Fruit fly (Drosophila melanogaster): ENCODE measurements around the gene CG11178.
A peak's percentile ranks its signal among the peaks of the same experiment; 100 is the strongest.

CG11178 gene

DNA sequence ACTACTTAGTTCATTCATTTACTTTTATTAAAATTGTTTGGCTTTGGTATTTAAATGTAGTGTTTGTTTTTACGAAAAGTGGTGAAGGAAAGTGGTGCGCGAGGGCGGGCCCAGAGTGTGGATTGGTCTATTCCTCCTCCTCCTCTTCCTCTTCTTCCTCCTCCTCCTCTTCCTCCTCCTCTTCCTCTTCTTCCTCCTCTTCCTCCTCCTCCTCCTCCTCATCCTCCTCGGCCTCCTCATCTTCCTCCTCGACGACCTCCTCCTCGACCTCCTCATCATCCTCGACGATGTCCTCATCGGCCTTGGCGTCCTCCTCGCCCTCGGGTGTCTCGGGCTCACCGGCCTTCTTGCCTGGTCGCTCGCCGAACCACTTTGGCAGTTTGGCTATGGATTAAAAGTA lies 11.8 kb upstream of the CG11178 start:
- TF ChIP-seq CG33017 (tag; optimal IDR thresholded peaks at IDR 0.05) (no peak), cnc (optimal IDR thresholded peaks at IDR 0.05) (no peak), CG14711 (tag; optimal IDR thresholded peaks at IDR 0.05) (no peak), Crg-1 (GFP tag; optimal IDR thresholded peaks at IDR 0.05) (no peak), CG11617 (GFP tag; optimal IDR thresholded peaks at IDR 0.05) (no peak), toe (GFP tag; optimal IDR thresholded peaks at IDR 0.05) (no peak)

DNA sequence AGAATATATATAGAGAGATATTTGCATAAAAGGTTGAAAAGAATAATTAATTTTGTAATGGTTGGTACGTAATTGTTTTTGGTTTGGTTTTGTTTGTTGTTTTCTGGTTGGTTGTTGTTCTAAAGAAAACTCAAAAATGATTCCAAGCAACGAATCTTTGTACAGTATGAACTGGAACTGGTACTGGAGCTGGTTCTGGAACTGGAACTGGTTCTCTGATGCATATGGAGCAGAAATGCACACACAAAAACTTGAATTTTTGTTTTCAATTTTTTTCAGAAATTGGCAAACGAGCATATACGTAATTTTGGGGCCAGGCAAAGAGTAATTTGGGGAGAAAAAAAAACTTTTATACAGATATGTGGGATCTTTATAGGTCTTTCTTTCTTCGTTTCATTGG lies 7.7 kb upstream of the CG11178 start:
- no peak for TF ChIP-seq Mnt (GFP tag; optimal IDR thresholded peaks at IDR 0.05)
- TF ChIP-seq CG33017 (tag; optimal IDR thresholded peaks at IDR 0.05): no peak
- no peak for TF ChIP-seq toe (GFP tag; optimal IDR thresholded peaks at IDR 0.05)
- no peak for TF ChIP-seq CG5204 (GFP tag; optimal IDR thresholded peaks at IDR 0.05)
- no peak for TF ChIP-seq tj (GFP tag; optimal IDR thresholded peaks at IDR 0.05)
- TF ChIP-seq CG7101 (tag; optimal IDR thresholded peaks at IDR 0.05): no peak
- no peak for TF ChIP-seq Clk (GFP tag; optimal IDR thresholded peaks at IDR 0.05)
- no peak for TF ChIP-seq bab1 (GFP tag; optimal IDR thresholded peaks at IDR 0.05)
- no peak for TF ChIP-seq Hr96 (GFP tag; optimal IDR thresholded peaks at IDR 0.05)
- no peak for TF ChIP-seq ovo (GFP tag; optimal IDR thresholded peaks at IDR 0.05)
- TF ChIP-seq kay (GFP tag; ENCODE audit: borderline replicate concordance): no peak
- TF ChIP-seq CG12768 (GFP tag; optimal IDR thresholded peaks at IDR 0.05): no peak
- no peak for TF ChIP-seq CG11617 (GFP tag; optimal IDR thresholded peaks at IDR 0.05)
- no peak for TF ChIP-seq CG14711 (tag; optimal IDR thresholded peaks at IDR 0.05)
- no peak for TF ChIP-seq CG7045 (GFP tag; optimal IDR thresholded peaks at IDR 0.05)
- no peak for TF ChIP-seq cnc (optimal IDR thresholded peaks at IDR 0.05)

DNA sequence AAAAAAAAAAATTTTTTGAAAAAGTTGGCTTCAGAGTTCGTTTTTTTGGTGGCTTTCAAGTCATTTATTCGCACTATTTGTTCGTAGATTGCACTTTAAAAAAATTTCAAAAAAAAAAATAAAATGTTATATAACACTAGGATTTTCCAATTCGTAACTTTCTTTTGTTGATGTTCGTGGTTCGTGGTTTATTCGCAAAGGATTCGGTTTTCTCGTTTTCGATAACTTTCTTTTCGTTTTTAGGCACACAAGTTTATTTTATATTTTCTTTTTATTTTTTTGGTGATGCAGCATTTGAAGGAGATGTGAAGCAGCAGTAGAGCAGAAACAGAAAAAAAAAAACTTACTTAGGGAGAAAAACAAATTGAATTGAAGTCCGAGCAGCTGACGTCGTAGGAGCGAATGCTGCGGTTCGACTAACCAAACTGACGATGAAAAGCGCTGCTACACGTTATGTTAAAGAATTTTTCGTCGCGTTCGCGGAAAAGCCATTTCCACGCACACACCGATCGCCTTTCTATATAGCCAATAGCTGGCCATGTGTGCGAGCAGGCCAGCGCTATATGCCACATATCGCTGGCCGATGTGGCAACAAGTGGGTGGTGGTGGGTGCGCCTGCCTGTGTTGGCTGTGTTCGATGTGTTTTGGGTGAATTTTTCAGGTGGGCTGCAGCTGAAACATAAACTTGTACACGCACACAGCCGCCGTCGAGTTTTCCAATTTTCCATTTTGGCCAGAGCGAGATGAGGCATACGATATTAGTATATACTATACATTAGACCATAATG lies 3.2 kb upstream of the CG11178 start, which contains the start of gene up:
Gene up (minus strand): TSS at position 508 of the 788 bp plus-strand sequence.
- TF ChIP-seq Mnt (GFP tag; optimal IDR thresholded peaks at IDR 0.05) (peak; percentile 5), CG1620 (GFP tag; optimal IDR thresholded peaks at IDR 0.05) (no peak), CG12768 (GFP tag; optimal IDR thresholded peaks at IDR 0.05) (no peak), kay (GFP tag; ENCODE audit: borderline replicate concordance) (peak; percentile 65), CG7101 (tag; optimal IDR thresholded peaks at IDR 0.05) (no peak), CG11617 (GFP tag; optimal IDR thresholded peaks at IDR 0.05) (no peak)

DNA sequence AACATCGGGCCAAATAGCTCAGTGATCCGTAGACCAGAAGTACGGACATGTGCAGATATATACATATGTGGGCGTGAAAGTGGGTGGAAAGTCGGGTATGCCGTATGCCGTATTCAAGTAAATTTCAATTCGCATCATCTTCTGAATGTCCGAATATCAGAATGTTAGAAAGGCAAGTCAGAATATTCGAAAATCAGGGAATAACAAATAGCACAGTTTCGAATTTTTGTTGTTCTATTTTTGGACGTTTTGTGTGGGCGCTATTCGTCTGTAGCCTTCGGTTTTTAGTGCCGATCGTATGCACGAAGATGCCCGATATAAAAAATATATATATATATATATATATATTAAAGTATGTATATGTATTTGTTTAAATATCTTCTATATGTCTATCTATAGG lies 982 bp upstream of the CG11178 start:
- TF ChIP-seq CG1620 (GFP tag; optimal IDR thresholded peaks at IDR 0.05): no peak
- no peak for TF ChIP-seq CG33017 (tag; optimal IDR thresholded peaks at IDR 0.05)

DNA sequence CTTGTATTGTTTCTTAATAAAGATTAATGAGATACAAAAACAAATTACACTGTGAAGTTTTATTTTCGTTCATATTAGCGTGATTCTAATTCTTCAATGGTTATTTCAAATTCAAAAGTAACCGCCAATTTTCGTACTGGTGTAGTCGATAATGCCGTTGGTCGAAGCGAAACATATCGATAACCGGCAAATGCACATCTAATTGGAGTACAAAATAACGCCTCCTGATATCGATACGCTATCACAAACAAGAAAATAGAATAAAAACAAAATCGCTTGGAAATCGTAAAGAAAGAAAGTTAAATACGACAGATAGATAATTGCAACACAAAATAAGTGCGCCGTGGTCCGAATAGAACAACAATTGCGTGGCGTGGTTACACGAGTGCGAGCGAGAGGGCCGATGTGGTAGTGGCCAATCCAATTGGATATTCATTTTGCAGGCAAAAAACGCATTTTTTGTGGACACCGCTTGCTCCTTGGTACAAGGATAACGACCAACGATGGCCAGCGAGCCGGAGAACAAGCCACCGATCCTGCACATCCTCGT lies 536 bp downstream of the CG11178 start:
- peak; percentile 39 for TF ChIP-seq bab1 (GFP tag; optimal IDR thresholded peaks at IDR 0.05)
- TF ChIP-seq cnc (optimal IDR thresholded peaks at IDR 0.05): no peak
- TF ChIP-seq CG7101 (tag; optimal IDR thresholded peaks at IDR 0.05): no peak
- no peak for TF ChIP-seq Crg-1 (GFP tag; optimal IDR thresholded peaks at IDR 0.05)
- TF ChIP-seq CG5204 (GFP tag; optimal IDR thresholded peaks at IDR 0.05): no peak
- no peak for TF ChIP-seq kay (GFP tag; ENCODE audit: borderline replicate concordance)
- no peak for TF ChIP-seq CG14711 (tag; optimal IDR thresholded peaks at IDR 0.05)

DNA sequence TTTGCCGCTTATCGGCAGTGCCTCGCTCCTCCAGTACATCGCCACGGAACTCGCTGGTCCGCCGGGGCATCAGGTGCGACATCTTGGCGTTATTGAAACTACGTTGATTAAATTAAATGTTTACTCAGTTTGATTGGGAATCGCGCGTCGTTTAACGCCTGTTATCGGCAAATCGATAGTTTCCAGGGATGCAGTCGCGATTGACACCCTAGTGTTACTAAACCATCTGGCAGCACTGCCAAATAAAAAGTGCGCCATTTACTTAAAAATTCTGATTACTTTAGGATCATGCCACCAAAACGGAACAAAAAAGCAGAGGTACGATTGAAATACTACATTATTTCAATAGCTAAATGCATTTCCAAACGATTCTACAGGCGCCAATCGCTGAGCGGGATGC lies 6.4 kb downstream of the CG11178 start, which contains the start of the genes Ndc80 and BthD:
Gene Ndc80 (minus strand): TSS at position 179 of the 400 bp plus-strand sequence.
Gene BthD (plus strand): TSS at position 248 of the 400 bp plus-strand sequence.
- TF ChIP-seq CG1620 (GFP tag; optimal IDR thresholded peaks at IDR 0.05) (no peak), Hr96 (GFP tag; optimal IDR thresholded peaks at IDR 0.05) (no peak), CG14711 (tag; optimal IDR thresholded peaks at IDR 0.05) (no peak), tj (GFP tag; optimal IDR thresholded peaks at IDR 0.05) (no peak), bab1 (GFP tag; optimal IDR thresholded peaks at IDR 0.05) (peak; percentile 5), toe (GFP tag; optimal IDR thresholded peaks at IDR 0.05) (no peak), CG12768 (GFP tag; optimal IDR thresholded peaks at IDR 0.05) (no peak)

DNA sequence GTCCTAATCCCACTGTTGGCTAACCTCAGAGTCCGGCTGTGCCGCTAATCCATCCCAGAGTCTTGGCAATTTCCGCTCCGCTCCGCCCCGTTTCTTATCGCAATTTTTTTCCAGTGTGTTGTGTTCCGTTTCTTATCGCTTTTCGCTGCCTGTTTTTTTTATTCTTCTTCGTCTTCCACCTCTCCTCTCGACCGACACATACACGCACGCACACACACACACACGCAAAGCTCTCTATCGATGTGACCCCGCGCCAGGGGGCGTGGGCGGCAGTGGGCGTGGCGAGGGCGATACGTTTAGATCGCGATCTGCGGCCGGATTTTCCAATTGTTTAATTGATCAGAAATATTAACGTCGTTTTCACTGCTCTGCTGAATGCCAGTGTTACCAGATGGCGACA lies 10.5 kb downstream of the CG11178 start:
- TF ChIP-seq cnc (optimal IDR thresholded peaks at IDR 0.05) (no peak), CG7101 (tag; optimal IDR thresholded peaks at IDR 0.05) (no peak), Mnt (GFP tag; optimal IDR thresholded peaks at IDR 0.05) (peak; percentile 10), CG7045 (GFP tag; optimal IDR thresholded peaks at IDR 0.05) (no peak), CG1620 (GFP tag; optimal IDR thresholded peaks at IDR 0.05) (no peak), CG11617 (GFP tag; optimal IDR thresholded peaks at IDR 0.05) (no peak)

DNA sequence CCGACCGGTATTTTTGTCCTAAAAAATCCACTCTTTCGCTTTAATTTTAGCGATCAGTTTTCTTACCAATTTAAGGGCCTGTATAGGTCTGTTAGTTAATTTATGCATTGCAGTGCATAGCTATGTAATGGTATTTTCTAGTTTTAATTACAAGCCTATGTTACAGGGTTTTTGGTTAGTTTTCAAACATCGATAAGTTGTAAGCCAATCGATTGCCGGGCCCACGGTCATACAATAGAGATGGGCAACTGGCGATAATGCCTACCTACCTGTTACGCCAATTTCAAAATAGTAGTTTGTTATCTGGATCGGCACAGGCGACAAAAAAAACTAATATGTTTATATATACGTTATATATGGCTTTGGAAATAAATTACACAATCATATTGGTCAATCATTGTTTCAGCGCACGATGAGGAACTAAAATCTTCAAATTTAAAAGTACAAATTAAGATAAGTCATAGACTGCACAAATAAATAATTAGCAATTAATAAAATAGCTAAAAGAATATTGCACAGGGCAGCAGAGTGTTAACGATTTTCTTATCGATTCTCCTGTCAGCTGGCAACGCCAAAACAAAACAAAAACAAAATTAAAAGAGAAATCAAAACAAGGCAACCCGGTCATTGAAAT lies 11.1 kb downstream of the CG11178 start, which contains the start of the genes tth and Tango2:
Gene tth (minus strand): TSS at position 170 of the 634 bp plus-strand sequence.
Gene Tango2 (plus strand): TSS at position 573 of the 634 bp plus-strand sequence.
- TF ChIP-seq Hr96 (GFP tag; optimal IDR thresholded peaks at IDR 0.05) (no peak), CG12768 (GFP tag; optimal IDR thresholded peaks at IDR 0.05) (peak; percentile 6), kay (GFP tag; ENCODE audit: borderline replicate concordance) (no peak), CG14711 (tag; optimal IDR thresholded peaks at IDR 0.05) (peak; percentile 85), CG7101 (tag; optimal IDR thresholded peaks at IDR 0.05) (peak; percentile 93), cnc (optimal IDR thresholded peaks at IDR 0.05) (no peak), CG33017 (tag; optimal IDR thresholded peaks at IDR 0.05) (peak; percentile 77), CG1620 (GFP tag; optimal IDR thresholded peaks at IDR 0.05) (peak; percentile 95), tj (GFP tag; optimal IDR thresholded peaks at IDR 0.05) (peak; percentile 73), Mnt (GFP tag; optimal IDR thresholded peaks at IDR 0.05) (peak; percentile 75), bab1 (GFP tag; optimal IDR thresholded peaks at IDR 0.05) (peak; percentile 92), CG7045 (GFP tag; optimal IDR thresholded peaks at IDR 0.05) (peak; percentile 8), toe (GFP tag; optimal IDR thresholded peaks at IDR 0.05) (peak; percentile 77), cic (GFP tag; optimal IDR thresholded peaks at IDR 0.05) (no peak), Clk (GFP tag; optimal IDR thresholded peaks at IDR 0.05) (no peak), pad (GFP tag; optimal IDR thresholded peaks at IDR 0.05) (peak; percentile 64), ovo (GFP tag; optimal IDR thresholded peaks at IDR 0.05) (peak; percentile 69), CG5204 (GFP tag; optimal IDR thresholded peaks at IDR 0.05) (no peak), CG11617 (GFP tag; optimal IDR thresholded peaks at IDR 0.05) (peak; percentile 90), Crg-1 (GFP tag; optimal IDR thresholded peaks at IDR 0.05) (peak; percentile 82)

Measured in whole organism, adult.